Worm (Caenorhabditis elegans) whole organism, L4 larva: ENCODE measurements around the gene fbxc-21.

Experiments used
- ama-1 ChIP-seq: fragments of 150-350 bp; optimal IDR thresholded peaks from 2 replicates; lab custom pipeline; 2014; ENCODE audit warnings: inconsistent platforms, mixed read lengths
- mep-1 ChIP-seq: fragments of 150-350 bp; sonication (generic microtip); optimal IDR thresholded peaks from 3 replicates; lab custom pipeline; 2014; ENCODE audit warnings: missing biosample characterization, missing genetic modification characterization
- nhr-6 ChIP-seq: fragments of 150-350 bp; optimal IDR thresholded peaks from 2 replicates; lab custom pipeline; 2014; ENCODE audit warnings: missing biosample characterization, missing genetic modification characterization
- skn-1 ChIP-seq: fragments of 150-350 bp; optimal IDR thresholded peaks from 2 replicates; lab custom pipeline; 2014; ENCODE audit warnings: missing biosample characterization, missing genetic modification characterization
- unc-39 ChIP-seq: sonication (generic microtip); optimal IDR thresholded peaks from 2 replicates; lab custom pipeline; 2017; ENCODE audit warnings: missing biosample characterization, missing genetic modification characterization

ce11 chrII:1650502-1650901, 42.2 kb downstream of the fbxc-21 start, which contains the start of gene fbxb-20:
- TF ChIP-seq skn-1 (tag; lab: Kevin White, UChicago) = no peak
- no peak for TF ChIP-seq ama-1 (lab: Kevin White, UChicago)
- no peak for TF ChIP-seq mep-1
- no peak for TF ChIP-seq nhr-6 (tag; lab: Kevin White, UChicago)
- no peak for TF ChIP-seq unc-39 (tag; lab: Kevin White, UChicago)
